Fruit fly (Drosophila melanogaster) whole organism, pupa: Measurements from ENCODE around the gene Ilp8.

Experiments used
- CG10348 ChIP-seq: fragments of 200-800 bp; sonication (Bioruptor generic); IDR thresholded peaks from 2 replicates; pipeline ENCODE4 v1.3.6; 2022; ENCODE audit warnings: missing biosample characterization, missing genetic modification characterization
- CG12605 ChIP-seq: fragments of 200-800 bp; sonication (Bioruptor generic); IDR thresholded peaks from 2 replicates; pipeline ENCODE4 v1.3.6; 2022; ENCODE audit warnings: missing biosample characterization, missing genetic modification characterization
- CG13204 ChIP-seq: fragments of 200-800 bp; sonication (Bioruptor generic); optimal IDR thresholded peaks from 2 replicates; lab custom pipeline; 2018; ENCODE audit warnings: missing biosample characterization, mild to moderate bottlenecking, missing genetic modification characterization, moderate library complexity
- CG14655 ChIP-seq: fragments of 200-800 bp; sonication (Bioruptor generic); optimal IDR thresholded peaks from 3 replicates; lab custom pipeline; 2017; ENCODE audit warnings: mild to moderate bottlenecking, missing biosample characterization, missing genetic modification reagents, missing genetic modification characterization
- CG15710 ChIP-seq: fragments of 200-800 bp; sonication (Bioruptor generic); optimal IDR thresholded peaks from 2 replicates; lab custom pipeline; 2018; ENCODE audit warnings: missing biosample characterization, mild to moderate bottlenecking, missing genetic modification characterization, moderate library complexity
- CG17806 ChIP-seq: fragments of 200-800 bp; sonication (Bioruptor generic); optimal IDR thresholded peaks from 2 replicates; lab custom pipeline; 2018; ENCODE audit warnings: missing biosample characterization, mild to moderate bottlenecking, missing genetic modification characterization, moderate library complexity
- CG32121 ChIP-seq: fragments of 200-800 bp; sonication (Bioruptor generic); IDR thresholded peaks from 2 replicates; pipeline ENCODE4 v1.3.6; 2022; ENCODE audit warnings: missing biosample characterization, missing genetic modification characterization
- CG34367 ChIP-seq: fragments of 200-800 bp; sonication (Bioruptor generic); optimal IDR thresholded peaks from 2 replicates; lab custom pipeline; 2018; ENCODE audit warnings: missing biosample characterization, mild to moderate bottlenecking, missing genetic modification characterization
- CG4496 ChIP-seq: fragments of 200-800 bp; sonication (Bioruptor generic); IDR thresholded peaks from 3 replicates; pipeline ENCODE4 v1.3.6; 2022; ENCODE audit warnings: missing biosample characterization, missing genetic modification characterization
- CG8159 ChIP-seq: fragments of 200-800 bp; sonication (Bioruptor generic); optimal IDR thresholded peaks from 3 replicates; lab custom pipeline; 2018; ENCODE audit warnings: missing biosample characterization, mild to moderate bottlenecking, missing genetic modification characterization, moderate library complexity
- CG8301 ChIP-seq: fragments of 200-800 bp; sonication (Bioruptor generic); optimal IDR thresholded peaks from 2 replicates; lab custom pipeline; 2018; ENCODE audit warnings: missing biosample characterization, mild to moderate bottlenecking, missing genetic modification characterization
- CG9948 ChIP-seq: fragments of 200-800 bp; sonication (Bioruptor generic); optimal IDR thresholded peaks from 2 replicates; lab custom pipeline; 2018; ENCODE audit warnings: missing biosample characterization, mild to moderate bottlenecking, missing genetic modification characterization, moderate library complexity
- D1 ChIP-seq: fragments of 200-800 bp; sonication (Bioruptor generic); optimal IDR thresholded peaks from 2 replicates; lab custom pipeline; 2018; ENCODE audit warnings: missing biosample characterization, mild to moderate bottlenecking, missing genetic modification characterization, moderate library complexity
- EcR ChIP-seq: fragments of 200-800 bp; sonication (Bioruptor generic); optimal IDR thresholded peaks from 3 replicates; lab custom pipeline; 2019; ENCODE audit warnings: missing biosample characterization, missing genetic modification characterization, mild to moderate bottlenecking, moderate library complexity, missing genetic modification reagents
- Ets98B ChIP-seq: fragments of 200-800 bp; sonication (Bioruptor generic); IDR thresholded peaks from 2 replicates; pipeline ENCODE4 v1.3.6; 2022; ENCODE audit warnings: missing biosample characterization, missing genetic modification characterization
- Pif1A ChIP-seq: fragments of 200-800 bp; sonication (Bioruptor generic); optimal IDR thresholded peaks from 3 replicates; lab custom pipeline; 2016; ENCODE audit warnings: missing biosample characterization, missing genetic modification characterization
- Pif1B ChIP-seq: fragments of 200-800 bp; sonication (Bioruptor generic); optimal IDR thresholded peaks from 3 replicates; lab custom pipeline; 2016; ENCODE audit warnings: missing biosample characterization, missing genetic modification characterization
- Snoo ChIP-seq: fragments of 200-800 bp; sonication (Bioruptor generic); optimal IDR thresholded peaks from 3 replicates; lab custom pipeline; 2017; ENCODE audit warnings: missing biosample characterization, mild to moderate bottlenecking, missing genetic modification characterization, inconsistent platforms
- fd96Ca ChIP-seq: fragments of 200-800 bp; sonication (Bioruptor generic); IDR thresholded peaks from 3 replicates; pipeline ENCODE4 v1.3.6; 2022; ENCODE audit warnings: missing biosample characterization, missing genetic modification characterization
- gl ChIP-seq: fragments of 200-800 bp; sonication (Bioruptor generic); optimal IDR thresholded peaks from 2 replicates; lab custom pipeline; 2018; ENCODE audit warnings: missing biosample characterization, mild to moderate bottlenecking, missing genetic modification characterization
- rn ChIP-seq: fragments of 200-800 bp; sonication (Bioruptor generic); IDR thresholded peaks from 2 replicates; pipeline ENCODE4 v1.3.6; 2022; ENCODE audit warnings: missing biosample characterization, missing genetic modification characterization

Gene Ilp8

DNA sequence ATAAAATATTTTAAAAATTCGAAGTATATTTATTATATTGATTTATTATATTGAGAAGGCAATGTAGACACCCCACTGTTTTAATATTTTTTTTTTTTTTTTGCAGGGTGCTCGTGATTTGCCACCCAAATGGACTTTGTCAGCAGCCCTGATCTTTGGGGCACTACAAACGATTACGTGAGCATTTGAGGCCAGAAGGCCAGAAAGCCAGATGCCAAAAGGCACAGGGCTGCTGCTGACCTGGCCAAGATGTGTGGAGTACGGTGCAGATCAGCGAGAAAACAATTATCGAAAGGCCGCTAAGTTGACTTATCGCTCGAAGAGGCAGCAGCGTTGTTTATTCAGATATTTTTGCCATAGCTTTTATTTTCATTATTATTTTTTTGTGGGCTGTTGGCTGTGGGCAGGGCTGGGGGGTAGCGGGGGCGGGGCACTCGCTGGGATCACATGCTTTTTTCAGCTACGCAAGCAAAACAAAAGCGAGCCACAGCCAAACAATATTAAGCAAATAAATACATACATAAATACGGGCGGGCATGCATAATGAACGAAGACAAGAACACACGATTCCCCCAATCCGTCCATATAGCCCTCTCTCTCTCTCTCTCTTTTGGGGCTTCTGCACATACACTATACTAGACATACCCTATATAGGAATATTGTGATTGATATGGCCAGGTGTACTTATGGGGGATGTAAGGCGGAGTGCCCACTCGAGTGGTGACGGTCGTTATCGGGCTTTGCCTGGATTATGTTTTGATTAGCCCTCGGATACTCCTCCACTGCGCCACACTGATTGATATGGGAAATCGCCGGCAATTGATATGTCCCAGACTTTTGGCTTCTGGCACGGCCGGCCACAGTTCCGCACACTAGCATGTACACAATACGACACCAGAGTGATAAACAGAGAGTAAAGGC, 28.4 kb downstream of the Ilp8 start:
- no peak for TF ChIP-seq CG12605 (GFP tag; lab: Robert Waterston, UW)
- TF ChIP-seq rn (GFP tag; lab: Robert Waterston, UW), result no peak
- TF ChIP-seq CG4496 (GFP tag; lab: Robert Waterston, UW), result 0 out of 3 replicates have a peak, but pooled peaks have one; percentile 25
- TF ChIP-seq, all 21 proteins: peak for 1

DNA sequence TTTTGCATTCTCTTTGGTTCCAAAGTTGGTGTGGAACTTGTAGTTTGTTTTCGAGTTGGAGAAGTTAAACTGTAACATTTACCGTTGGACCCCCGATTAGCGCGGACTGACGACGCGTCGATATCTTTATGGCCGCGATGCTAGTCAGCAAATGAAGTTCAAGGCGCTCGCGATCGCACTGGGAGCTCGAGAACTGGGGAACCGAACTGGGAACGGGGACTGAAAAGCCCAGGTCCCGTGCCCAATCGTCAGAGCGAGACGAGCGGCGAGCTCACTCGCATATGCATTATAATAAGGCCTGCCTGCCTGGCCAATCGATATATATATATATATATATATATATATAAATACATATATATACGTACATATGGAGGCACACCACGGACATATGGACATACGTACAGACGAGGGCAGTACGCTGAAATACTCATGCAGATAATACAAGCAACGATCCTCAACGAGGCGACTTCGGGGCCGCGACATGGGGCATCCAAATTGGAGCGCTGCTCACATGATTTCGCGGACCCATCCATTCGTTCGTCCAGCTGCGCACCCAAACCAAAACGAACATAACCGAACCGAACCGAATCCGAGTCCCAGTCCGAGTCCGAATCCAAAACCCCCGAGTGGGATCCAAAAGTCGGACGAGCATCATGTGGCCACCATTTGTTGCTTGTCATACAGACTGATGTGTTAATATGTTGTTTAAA, 29.6 kb downstream of the Ilp8 start:
- TF ChIP-seq CG8301 (tag; lab: Kevin White, UChicago) (no peak), EcR (peak; percentile 82), CG13204 (GFP tag; lab: Kevin White, UChicago) (peak; percentile 84), CG4496 (GFP tag; lab: Robert Waterston, UW) (peak; percentile 32; the same call in 1 of the 3 replicates), CG34367 (tag; lab: Kevin White, UChicago) (no peak), CG12605 (GFP tag; lab: Robert Waterston, UW) (0 out of 2 replicates have a peak, but pooled peaks have one; percentile 8)
- TF ChIP-seq, all 21 proteins: peak for 4

DNA sequence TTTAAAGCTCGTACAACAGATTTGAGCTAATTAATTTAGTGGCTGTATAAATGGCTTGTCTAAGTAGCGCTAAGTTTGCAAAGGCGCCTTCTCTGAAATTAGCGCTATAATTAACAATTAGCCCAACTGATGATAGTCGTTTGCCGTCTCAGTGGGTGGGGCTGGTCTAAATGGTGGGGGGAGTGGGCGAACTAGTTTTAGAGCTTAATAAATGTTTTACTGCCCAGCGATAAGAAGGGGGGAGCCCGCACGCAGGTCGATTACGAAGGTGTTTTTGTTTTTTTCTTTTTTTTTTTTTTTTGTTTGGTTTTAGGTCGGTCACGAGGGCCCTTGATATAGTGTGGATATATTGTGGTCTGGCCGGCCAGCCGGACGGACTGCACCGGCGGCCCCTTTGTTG, 30.8 kb downstream of the Ilp8 start:
- TF ChIP-seq D1 (no peak), gl (tag; lab: Kevin White, UChicago) (no peak), Snoo (no peak), EcR (peak; percentile 21), CG15710 (tag; lab: Kevin White, UChicago) (no peak), rn (GFP tag; lab: Robert Waterston, UW) (no peak), CG4496 (GFP tag; lab: Robert Waterston, UW) (no peak), Pif1B (GFP tag; lab: Kevin White, UChicago) (no peak), CG10348 (GFP tag; lab: Robert Waterston, UW) (no peak), fd96Ca (0 out of 3 replicates have a peak, but pooled peaks have one; percentile 14)

DNA sequence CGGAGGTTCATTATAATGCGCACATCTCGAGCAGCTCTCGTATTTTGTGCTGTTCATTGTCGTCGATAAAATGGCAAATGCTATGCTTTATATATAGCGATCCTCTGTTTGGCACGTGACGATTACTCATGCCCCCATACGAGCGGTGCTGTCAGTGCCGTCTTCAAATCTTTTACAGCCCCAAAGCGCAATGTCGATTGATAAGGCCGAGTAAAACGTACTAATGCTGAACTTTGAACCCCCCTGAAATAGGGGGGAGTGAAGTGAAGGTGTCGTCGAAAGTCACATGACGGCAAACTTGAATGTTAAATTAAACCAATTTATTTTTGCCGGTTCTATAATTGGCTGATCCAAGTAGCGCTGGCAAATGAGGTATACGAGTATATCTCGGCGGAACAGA, 31.6 kb downstream of the Ilp8 start:
- TF ChIP-seq gl (tag; lab: Kevin White, UChicago) (peak; percentile 19), fd96Ca (no peak), CG4496 (GFP tag; lab: Robert Waterston, UW) (0 out of 3 replicates have a peak, but pooled peaks have one; percentile 26)

DNA sequence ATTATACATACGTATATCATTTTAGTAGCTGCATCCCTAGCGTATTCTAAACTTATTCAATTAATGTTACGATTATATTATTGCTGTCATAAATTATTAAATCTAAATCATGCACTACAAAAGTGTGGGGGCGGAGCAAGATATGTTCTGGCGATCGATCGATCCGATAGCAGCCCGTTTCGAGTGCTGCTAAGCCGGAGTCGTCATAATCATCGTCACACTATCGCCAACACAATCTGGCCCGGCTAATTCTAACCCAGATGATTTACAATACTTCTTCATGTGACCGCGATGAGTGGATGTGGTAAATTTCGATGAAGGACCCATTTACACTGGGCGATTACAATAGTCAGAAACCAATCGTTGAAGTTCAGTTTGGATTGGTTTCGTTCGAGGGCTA, 37.1 kb downstream of the Ilp8 start:
- TF ChIP-seq CG9948 (tag; lab: Kevin White, UChicago) (no peak), Pif1A (GFP tag; lab: Kevin White, UChicago) (no peak), rn (GFP tag; lab: Robert Waterston, UW) (no peak), gl (tag; lab: Kevin White, UChicago) (no peak), CG34367 (tag; lab: Kevin White, UChicago) (no peak), CG14655 (GFP tag; lab: Kevin White, UChicago) (no peak), CG15710 (tag; lab: Kevin White, UChicago) (no peak)

DNA sequence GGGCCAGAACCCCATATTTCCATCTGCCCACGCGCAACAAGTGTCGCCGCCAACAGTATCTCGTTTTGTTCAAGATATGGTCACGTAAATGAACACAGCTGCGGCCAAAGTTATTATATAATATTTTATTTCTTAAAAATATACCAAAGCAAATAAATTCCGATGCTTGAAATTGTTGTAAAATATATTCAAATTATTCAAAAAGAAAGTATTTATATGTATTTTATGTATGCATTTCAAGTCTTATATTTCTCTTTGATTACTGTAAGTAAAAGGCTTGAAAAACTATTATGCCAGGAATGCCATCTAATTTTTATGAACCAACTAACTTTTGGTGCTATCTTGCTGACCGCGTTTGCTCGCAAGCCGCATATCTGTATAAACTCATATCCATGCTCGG, 42.7 kb downstream of the Ilp8 start:
- TF ChIP-seq CG4496 (GFP tag; lab: Robert Waterston, UW), result peak; percentile 74; the same call in 1 of the 3 replicates
- TF ChIP-seq Pif1B (GFP tag; lab: Kevin White, UChicago), result no peak
- peak; percentile 64 for TF ChIP-seq CG12605 (GFP tag; lab: Robert Waterston, UW)
- TF ChIP-seq CG14655 (GFP tag; lab: Kevin White, UChicago), result no peak
- peak; percentile 80 for TF ChIP-seq CG17806 (tag; lab: Kevin White, UChicago)
- peak; percentile 80 for TF ChIP-seq Snoo
- no peak for TF ChIP-seq fd96Ca
- TF ChIP-seq CG13204 (GFP tag; lab: Kevin White, UChicago), result peak; percentile 78
- peak; percentile 72 for TF ChIP-seq CG34367 (tag; lab: Kevin White, UChicago)
- TF ChIP-seq EcR, result peak; percentile 29
- TF ChIP-seq CG10348 (GFP tag; lab: Robert Waterston, UW), result no peak
- TF ChIP-seq Pif1A (GFP tag; lab: Kevin White, UChicago), result no peak
- no peak for TF ChIP-seq D1
- peak; percentile 78 for TF ChIP-seq CG9948 (tag; lab: Kevin White, UChicago)
- no peak for TF ChIP-seq rn (GFP tag; lab: Robert Waterston, UW)
- peak; percentile 89 for TF ChIP-seq CG8159 (tag; lab: Kevin White, UChicago)
- peak; percentile 89 for TF ChIP-seq CG15710 (tag; lab: Kevin White, UChicago)
- TF ChIP-seq CG32121 (GFP tag; lab: Robert Waterston, UW), result peak; percentile 59
- peak; percentile 64 for TF ChIP-seq Ets98B (GFP tag; lab: Robert Waterston, UW)
- peak; percentile 39 for TF ChIP-seq gl (tag; lab: Kevin White, UChicago)
- TF ChIP-seq CG8301 (tag; lab: Kevin White, UChicago), result peak; percentile 81
- TF ChIP-seq, all 21 proteins: peak for 14
